Worm (Caenorhabditis elegans) whole organism, young adult: ENCODE measurements around the gene asp-3.

Source experiments
- B0261.1 ChIP-seq: sonication (generic microtip); optimal IDR thresholded peaks from 2 replicates; lab custom pipeline; 2016; ENCODE audit warnings: mild to moderate bottlenecking, missing genetic modification characterization, moderate library complexity, missing compliant biosample characterization
- D2030.7 ChIP-seq: fragments of 200-800 bp; sonication (Bioruptor generic); IDR thresholded peaks from 2 replicates; pipeline ENCODE4 v1.3.6; 2022; ENCODE audit warnings: missing genetic modification reagents, missing genetic modification characterization, missing compliant biosample characterization
- F55B11.4 ChIP-seq: sonication (generic microtip); optimal IDR thresholded peaks from 2 replicates; lab custom pipeline; 2016; ENCODE audit warnings: missing compliant biosample characterization, missing genetic modification characterization, borderline replicate concordance; ENCODE audit not compliant: insufficient read depth
- K11D2.4 ChIP-seq: fragments of 200-800 bp; sonication (Bioruptor generic); IDR thresholded peaks from 2 replicates; pipeline ENCODE4 v1.3.6; 2022; ENCODE audit warnings: missing genetic modification reagents, missing genetic modification characterization, missing compliant biosample characterization
- Y53F4B.3 ChIP-seq: fragments of 200-800 bp; sonication (Bioruptor generic); IDR thresholded peaks from 2 replicates; pipeline ENCODE4 v1.3.6; 2022; ENCODE audit warnings: missing genetic modification reagents, missing genetic modification characterization, missing compliant biosample characterization
- Y67H2A.10 ChIP-seq: fragments of 200-800 bp; sonication (Bioruptor generic); conservative IDR thresholded peaks from 2 replicates; pipeline ENCODE4 v1.3.6; 2022; ENCODE audit warnings: missing genetic modification reagents, missing genetic modification characterization, missing compliant biosample characterization
- aptf-2 ChIP-seq: fragments of 200-800 bp; sonication (Bioruptor generic); conservative IDR thresholded peaks from 2 replicates; pipeline ENCODE4 v1.3.6; 2022; ENCODE audit warnings: missing genetic modification reagents, missing genetic modification characterization, missing compliant biosample characterization
- attf-5 ChIP-seq: fragments of 200-800 bp; sonication (Bioruptor generic); optimal IDR thresholded peaks from 2 replicates; lab custom pipeline; 2018; ENCODE audit warnings: mild to moderate bottlenecking, missing genetic modification characterization, missing compliant biosample characterization
- attf-6 ChIP-seq: fragments of 200-800 bp; sonication (Bioruptor generic); IDR thresholded peaks from 2 replicates; pipeline ENCODE4 v1.3.6; 2022; ENCODE audit warnings: missing genetic modification reagents, missing genetic modification characterization, missing compliant biosample characterization
- ccch-3 ChIP-seq: fragments of 200-800 bp; sonication (Bioruptor generic); optimal IDR thresholded peaks from 2 replicates; lab custom pipeline; 2018; ENCODE audit warnings: mild to moderate bottlenecking, missing genetic modification characterization, missing compliant biosample characterization
- cebp-1 ChIP-seq, 2 experiments: fragments of 200-800 bp in 1 of 2; sonication (Bioruptor generic) in 1 of 2; sonication (generic microtip) in 1 of 2; IDR thresholded peaks in 1 of 2; optimal IDR thresholded peaks in 1 of 2; 2 replicates each; pipeline versions ENCODE4 v1.3.6 to Lab custom; 2017 to 2022; ENCODE audit warnings: missing compliant biosample characterization in 2 of 2, missing genetic modification characterization in 2 of 2, mild to moderate bottlenecking in 1 of 2, missing genetic modification reagents in 1 of 2, moderate library complexity in 1 of 2
- ceh-27 ChIP-seq: fragments of 200-800 bp; sonication (Bioruptor generic); optimal IDR thresholded peaks from 2 replicates; lab custom pipeline; 2018; ENCODE audit warnings: mild to moderate bottlenecking, missing genetic modification characterization, moderate library complexity, missing compliant biosample characterization
- ceh-58 ChIP-seq: fragments of 200-800 bp; sonication (Bioruptor generic); IDR thresholded peaks from 2 replicates; pipeline ENCODE4 v1.3.6; 2022; ENCODE audit warnings: missing genetic modification characterization, missing compliant biosample characterization
- ceh-79 ChIP-seq: sonication (generic microtip); optimal IDR thresholded peaks from 2 replicates; lab custom pipeline; 2017; ENCODE audit warnings: mild to moderate bottlenecking, missing genetic modification characterization, missing compliant biosample characterization
- dox-1 ChIP-seq: fragments of 200-800 bp; sonication (Bioruptor generic); IDR thresholded peaks from 2 replicates; pipeline ENCODE4 v1.3.6; 2022; ENCODE audit warnings: missing genetic modification reagents, missing genetic modification characterization, missing compliant biosample characterization
- egl-18 ChIP-seq: fragments of 200-800 bp; sonication (Bioruptor generic); IDR thresholded peaks from 2 replicates; pipeline ENCODE4 v1.3.6; 2022; ENCODE audit warnings: missing genetic modification reagents, missing genetic modification characterization, missing compliant biosample characterization
- gei-17 ChIP-seq: fragments of 200-800 bp; sonication (Bioruptor generic); optimal IDR thresholded peaks from 2 replicates; lab custom pipeline; 2018; ENCODE audit warnings: mild to moderate bottlenecking, missing genetic modification characterization, missing compliant biosample characterization
- hlh-12 ChIP-seq: sonication (generic microtip); optimal IDR thresholded peaks from 2 replicates; lab custom pipeline; 2016; ENCODE audit warnings: missing genetic modification characterization, missing compliant biosample characterization
- let-526 ChIP-seq: fragments of 200-800 bp; sonication (Bioruptor generic); IDR thresholded peaks from 2 replicates; pipeline ENCODE4 v1.3.6; 2022; ENCODE audit warnings: missing genetic modification reagents, missing genetic modification characterization, missing compliant biosample characterization
- let-607 ChIP-seq, 2 experiments: fragments of 200-800 bp in 1 of 2; sonication (Bioruptor generic) in 1 of 2; sonication (generic microtip) in 1 of 2; optimal IDR thresholded peaks; 2 replicates each; lab custom pipeline; 2016 to 2018; ENCODE audit warnings: mild to moderate bottlenecking in 2 of 2, missing compliant biosample characterization in 2 of 2, missing genetic modification characterization in 2 of 2, moderate library complexity in 2 of 2, missing genotype in 1 of 2
- lin-26 ChIP-seq: fragments of 200-800 bp; sonication (Bioruptor generic); IDR thresholded peaks from 2 replicates; pipeline ENCODE4 v1.3.6; 2022; ENCODE audit warnings: missing genetic modification reagents, missing genetic modification characterization, missing compliant biosample characterization
- lsl-1 ChIP-seq: fragments of 200-800 bp; sonication (Bioruptor generic); optimal IDR thresholded peaks from 2 replicates; lab custom pipeline; 2018; ENCODE audit warnings: mild to moderate bottlenecking, missing genetic modification characterization, moderate library complexity, missing compliant biosample characterization
- madf-6 ChIP-seq: fragments of 200-800 bp; sonication (Bioruptor generic); IDR thresholded peaks from 2 replicates; pipeline ENCODE4 v1.3.6; 2022; ENCODE audit warnings: missing genetic modification reagents, missing genetic modification characterization, missing compliant biosample characterization
- nhr-120 ChIP-seq: fragments of 200-800 bp; sonication (Bioruptor generic); IDR thresholded peaks from 2 replicates; pipeline ENCODE4 v1.3.6; 2022; ENCODE audit warnings: missing genetic modification characterization, missing compliant biosample characterization
- nhr-80 ChIP-seq: sonication (generic microtip); optimal IDR thresholded peaks from 2 replicates; lab custom pipeline; 2016; ENCODE audit warnings: missing genetic modification characterization, missing compliant biosample characterization
- repo-1 ChIP-seq: sonication (generic microtip); optimal IDR thresholded peaks from 2 replicates; lab custom pipeline; 2017; ENCODE audit warnings: mild to moderate bottlenecking, missing genetic modification characterization, missing compliant biosample characterization
- snpc-1.1 ChIP-seq: sonication (generic microtip); optimal IDR thresholded peaks from 2 replicates; lab custom pipeline; 2017; ENCODE audit warnings: missing genetic modification characterization, mild to moderate bottlenecking, missing compliant biosample characterization, antibody characterized with exemption, moderate library complexity, missing genotype, missing genetic modification reagents; ENCODE audit not compliant: insufficient read depth
- snpc-3.4 ChIP-seq: sonication (generic microtip); optimal IDR thresholded peaks from 2 replicates; lab custom pipeline; 2017; ENCODE audit warnings: missing genetic modification characterization, mild to moderate bottlenecking, missing compliant biosample characterization, antibody characterized with exemption, moderate library complexity, missing genotype, missing genetic modification reagents
- tbp1 ChIP-seq: fragments of 200-800 bp; sonication (Bioruptor generic); optimal IDR thresholded peaks from 2 replicates; lab custom pipeline; 2018; ENCODE audit warnings: mild to moderate bottlenecking, missing genetic modification characterization, missing compliant biosample characterization
- unc-62 ChIP-seq: fragments of 150-350 bp; optimal IDR thresholded peaks from 2 replicates; lab custom pipeline; 2014; ENCODE audit warnings: missing biosample characterization, missing genetic modification reagents, missing genetic modification characterization
- zfh-2 ChIP-seq: fragments of 200-800 bp; sonication (Bioruptor generic); conservative IDR thresholded peaks from 2 replicates; pipeline ENCODE4 v1.3.6; 2022; ENCODE audit warnings: missing genetic modification reagents, missing genetic modification characterization, missing compliant biosample characterization

asp-3 gene

DNA sequence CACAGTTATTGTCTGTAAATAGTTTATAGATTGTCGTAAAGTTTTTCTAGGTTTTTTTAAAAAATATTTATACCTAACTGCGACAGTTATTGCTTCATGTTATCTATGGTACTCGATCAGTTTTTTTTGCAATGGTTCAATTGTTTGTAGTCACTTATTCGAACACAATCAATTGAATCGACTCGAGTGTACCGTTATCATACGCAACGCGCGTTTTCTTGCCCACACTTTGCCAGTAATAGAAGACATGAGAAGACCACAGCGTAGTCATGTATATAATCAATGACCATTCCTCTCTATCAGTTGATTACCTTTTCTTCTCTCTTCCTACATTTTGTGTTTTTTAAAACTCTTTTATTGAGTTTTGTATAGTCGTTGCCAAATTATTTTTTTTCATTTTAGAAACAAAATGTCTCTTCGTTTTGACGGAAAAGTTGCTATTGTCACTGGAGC lies 27.2 kb downstream of the asp-3 start, which contains the start of gene dhs-28:
Gene dhs-28, plus strand, starts transcription at position 403 of the 453 bp plus-strand sequence.
- TF ChIP-seq unc-62 (GFP tag; lab: Kevin White, UChicago) (peak; percentile 6), Y53F4B.3 (no peak), attf-5 (GFP tag; lab: Kevin White, UChicago) (no peak), attf-6 (GFP tag; lab: Robert Waterston, UW) (no peak), F55B11.4 (no peak), cebp-1 (GFP tag; IDR thresholded peaks at IDR 0.05; lab: Robert Waterston, UW) (no peak), cebp-1 (tag; optimal IDR thresholded peaks at IDR 0.05; lab: Kevin White, UChicago) (peak; percentile 27), nhr-80 (tag; lab: Kevin White, UChicago) (peak; percentile 85), aptf-2 (GFP tag; lab: Robert Waterston, UW) (no peak), repo-1 (tag; lab: Kevin White, UChicago) (no peak), let-607 (tag; optimal IDR thresholded peaks at IDR 0.05; lab: Kevin White, UChicago) (no peak), let-526 (GFP tag; lab: Robert Waterston, UW) (no peak), tbp1 (GFP tag; lab: Kevin White, UChicago) (peak; percentile 23)

- TF ChIP-seq Y67H2A.10 (GFP tag; lab: Robert Waterston, UW) = no peak
- no peak for TF ChIP-seq egl-18
- TF ChIP-seq K11D2.4 (GFP tag; lab: Robert Waterston, UW) = no peak
- TF ChIP-seq madf-6 (GFP tag; lab: Robert Waterston, UW) = no peak
- TF ChIP-seq hlh-12 (tag; lab: Kevin White, UChicago) = no peak
These were observed 28.3 kb downstream of the asp-3 start for ce11 chrX:6819135-6819534.

DNA sequence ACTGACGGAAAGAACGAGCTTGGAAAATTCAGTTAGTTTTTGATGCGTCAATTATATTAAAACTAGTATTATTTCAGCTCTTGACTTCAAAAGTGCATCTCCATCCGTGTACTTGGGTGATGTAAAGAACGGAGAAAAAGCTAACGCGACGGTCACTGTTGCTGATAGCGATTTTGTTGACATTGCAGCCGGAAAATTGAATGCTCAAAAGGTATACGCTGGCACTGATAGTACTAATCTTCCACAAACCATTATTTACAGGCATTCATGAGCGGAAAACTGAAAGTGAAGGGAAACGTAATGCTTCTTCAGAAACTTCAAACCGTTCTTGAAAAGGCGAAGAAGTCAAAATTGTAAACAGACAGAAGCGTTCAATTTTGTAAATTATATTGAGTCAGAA lies 28.8 kb downstream of the asp-3 start:
- TF ChIP-seq nhr-80 (tag; lab: Kevin White, UChicago) (peak; percentile 52), D2030.7 (GFP tag; lab: Robert Waterston, UW) (no peak)
- TF ChIP-seq, all 124 proteins: peak for 1

DNA sequence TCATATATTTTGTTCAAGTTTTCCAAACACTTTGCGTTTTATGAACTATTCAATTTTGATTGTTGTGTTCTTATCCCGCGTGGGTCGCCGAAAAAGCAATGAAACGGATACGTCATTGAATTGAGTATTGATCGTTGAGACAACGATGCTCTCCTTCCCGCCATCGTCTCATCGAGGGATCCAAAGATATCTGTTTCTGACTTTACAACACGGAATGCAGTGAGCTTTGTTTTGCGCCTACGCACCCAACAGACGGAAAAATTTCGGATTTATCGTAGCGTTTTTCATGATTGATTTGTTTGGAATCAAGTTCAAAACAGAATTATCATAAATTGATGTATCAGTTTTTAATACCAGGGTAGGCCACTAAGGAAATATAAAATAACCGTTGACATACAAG lies 31.7 kb downstream of the asp-3 start:
- TF ChIP-seq lin-26 (no peak), ceh-27 (no peak), let-607 (tag; optimal IDR thresholded peaks at IDR 0.05; lab: Kevin White, UChicago) (no peak), ceh-79 (tag; lab: Kevin White, UChicago) (no peak), lsl-1 (GFP tag; lab: Kevin White, UChicago) (no peak), ceh-58 (no peak), repo-1 (tag; lab: Kevin White, UChicago) (no peak), nhr-120 (no peak), ccch-3 (GFP tag; lab: Kevin White, UChicago) (no peak), attf-6 (GFP tag; lab: Robert Waterston, UW) (no peak), snpc-1.1 (tag; lab: Kevin White, UChicago) (no peak), B0261.1 (tag; lab: Kevin White, UChicago) (no peak), gei-17 (no peak), dox-1 (no peak)
- TF ChIP-seq, all 124 proteins: peak for 0

DNA sequence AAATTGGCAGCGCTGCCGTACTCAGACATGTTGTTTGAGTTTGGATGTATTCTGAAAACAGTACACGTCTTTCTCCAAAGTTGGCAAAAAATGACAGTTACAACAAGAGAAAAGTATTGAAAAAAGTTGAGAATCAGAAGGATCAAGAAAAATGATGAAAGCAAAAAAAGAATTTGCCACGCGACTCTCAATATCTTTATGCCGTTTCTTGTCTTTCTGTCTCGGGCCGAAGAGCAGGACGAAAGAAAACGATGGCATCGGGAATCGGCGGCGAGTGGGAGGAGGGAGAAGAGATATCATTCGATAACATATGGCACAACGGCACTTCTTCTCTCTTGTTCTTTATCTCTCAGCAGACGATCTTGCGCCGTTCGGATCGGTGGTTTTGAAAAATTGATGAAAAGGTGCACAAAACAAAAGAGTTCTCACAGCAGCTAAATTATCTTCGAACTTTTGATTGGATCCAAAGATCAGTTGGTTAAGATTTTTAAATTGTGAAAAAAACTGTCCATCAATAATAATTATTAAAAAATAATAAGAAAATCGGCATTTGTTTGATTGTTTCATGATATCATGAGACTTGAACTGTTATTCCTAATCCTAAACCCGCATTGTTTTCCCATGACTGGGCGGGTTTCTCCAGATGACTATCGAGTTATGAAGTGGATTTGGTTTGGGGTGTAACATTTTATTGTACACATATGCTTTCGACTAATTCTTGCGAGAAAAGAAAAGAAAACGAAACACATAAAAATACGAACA lies 32.5 kb downstream of the asp-3 start, which contains the start of gene gei-15:
Gene gei-15, minus strand, starts transcription at position 51 of the 762 bp plus-strand sequence.
- TF ChIP-seq zfh-2 (GFP tag; lab: Robert Waterston, UW) (0 out of 2 replicates have a peak, but pooled peaks have one; percentile 37), snpc-3.4 (tag; lab: Kevin White, UChicago) (no peak)
